Worm (Caenorhabditis elegans) whole organism, L3 larva: ENCODE measurements around the gene DC2.5.

Source experiments
- ceh-16 ChIP-seq: sonication (generic microtip); optimal IDR thresholded peaks from 2 replicates; lab custom pipeline; 2017; ENCODE audit warnings: missing biosample characterization, missing genetic modification characterization
- ceh-9 ChIP-seq: sonication (generic microtip); optimal IDR thresholded peaks from 2 replicates; lab custom pipeline; 2018; ENCODE audit warnings: missing biosample characterization, missing genetic modification characterization
- egl-27 ChIP-seq: sonication (generic microtip); optimal IDR thresholded peaks from 4 replicates; lab custom pipeline; 2017; ENCODE audit warnings: missing biosample characterization, missing genetic modification reagents, missing genetic modification characterization
- egl-5 ChIP-seq: fragments of 150-350 bp; optimal IDR thresholded peaks from 2 replicates; lab custom pipeline; 2017; ENCODE audit warnings: missing biosample characterization, missing genetic modification reagents, missing genetic modification characterization, inconsistent platforms
- elt-1 ChIP-seq: fragments of 150-350 bp; optimal IDR thresholded peaks from 2 replicates; lab custom pipeline; 2014; ENCODE audit warnings: missing biosample characterization, missing genetic modification characterization
- elt-2 ChIP-seq: sonication (generic microtip); optimal IDR thresholded peaks from 2 replicates; lab custom pipeline; 2016; ENCODE audit warnings: missing genetic modification reagents, mild to moderate bottlenecking, missing genetic modification characterization, missing compliant biosample characterization
- eor-1 ChIP-seq, 2 experiments: fragments of 150-350 bp; optimal IDR thresholded peaks; 2 replicates each; lab custom pipeline; 2014 to 2018; ENCODE audit warnings: missing biosample characterization in 2 of 2, missing genetic modification characterization in 2 of 2
- fos-1 ChIP-seq: fragments of 150-350 bp; optimal IDR thresholded peaks from 2 replicates; lab custom pipeline; 2014; ENCODE audit warnings: missing biosample characterization, missing genetic modification characterization
- jun-1 ChIP-seq: fragments of 150-350 bp; optimal IDR thresholded peaks from 2 replicates; lab custom pipeline; 2014; ENCODE audit warnings: missing biosample characterization, missing genetic modification reagents, missing genetic modification characterization
- lsy-12 ChIP-seq: sonication (generic microtip); optimal IDR thresholded peaks from 2 replicates; lab custom pipeline; 2016; ENCODE audit warnings: mild to moderate bottlenecking, missing genetic modification characterization, missing compliant biosample characterization
- mdl-1 ChIP-seq: fragments of 150-350 bp; optimal IDR thresholded peaks from 2 replicates; lab custom pipeline; 2014; ENCODE audit warnings: missing biosample characterization, missing genetic modification characterization
- mml-1 ChIP-seq: fragments of 150-350 bp; sonication (generic microtip); optimal IDR thresholded peaks from 3 replicates; lab custom pipeline; 2014; ENCODE audit warnings: missing biosample characterization, missing genetic modification characterization
- nfya-1 ChIP-seq: sonication (generic microtip); optimal IDR thresholded peaks from 2 replicates; lab custom pipeline; 2017; ENCODE audit warnings: missing genetic modification characterization, mild to moderate bottlenecking, missing compliant biosample characterization, antibody characterized with exemption, moderate library complexity; ENCODE audit not compliant: insufficient read depth
- nhr-11 ChIP-seq: fragments of 150-350 bp; optimal IDR thresholded peaks from 2 replicates; lab custom pipeline; 2014; ENCODE audit warnings: missing biosample characterization, missing genetic modification characterization
- nhr-12 ChIP-seq: fragments of 150-350 bp; optimal IDR thresholded peaks from 2 replicates; lab custom pipeline; 2014; ENCODE audit warnings: missing biosample characterization, missing genetic modification characterization
- nhr-23 ChIP-seq: fragments of 150-350 bp; optimal IDR thresholded peaks from 2 replicates; lab custom pipeline; 2014; ENCODE audit warnings: missing biosample characterization, missing genetic modification reagents, missing genetic modification characterization
- nhr-67 ChIP-seq: fragments of 150-350 bp; optimal IDR thresholded peaks from 2 replicates; lab custom pipeline; 2014; ENCODE audit warnings: missing biosample characterization, missing genetic modification characterization
- nhr-76 ChIP-seq: fragments of 150-350 bp; sonication (generic microtip); optimal IDR thresholded peaks from 5 replicates; lab custom pipeline; 2014; ENCODE audit warnings: missing biosample characterization, missing genetic modification characterization
- nhr-77 ChIP-seq: fragments of 150-350 bp; optimal IDR thresholded peaks from 2 replicates; lab custom pipeline; 2014; ENCODE audit warnings: missing biosample characterization, missing genetic modification characterization
- pha-4 ChIP-seq: fragments of 150-350 bp; optimal IDR thresholded peaks from 2 replicates; lab custom pipeline; 2014; ENCODE audit warnings: missing biosample characterization, missing genetic modification reagents, missing genetic modification characterization
- pqm-1 ChIP-seq: fragments of 150-350 bp; optimal IDR thresholded peaks from 2 replicates; lab custom pipeline; 2017; ENCODE audit warnings: missing biosample characterization, missing genetic modification characterization, inconsistent platforms
- skn-1 ChIP-seq: fragments of 150-350 bp; optimal IDR thresholded peaks from 2 replicates; lab custom pipeline; 2014; ENCODE audit warnings: missing biosample characterization, missing genetic modification characterization
- snpc-4 ChIP-seq: fragments of 150-350 bp; optimal IDR thresholded peaks from 2 replicates; lab custom pipeline; 2014; ENCODE audit warnings: missing biosample characterization, missing genetic modification characterization
- tbx-2 ChIP-seq: sonication (generic microtip); optimal IDR thresholded peaks from 2 replicates; lab custom pipeline; 2016; ENCODE audit warnings: mild to moderate bottlenecking, missing genetic modification characterization, missing compliant biosample characterization
- unc-39 ChIP-seq: sonication (generic microtip); optimal IDR thresholded peaks from 4 replicates; lab custom pipeline; 2017; ENCODE audit warnings: missing biosample characterization, missing genetic modification characterization
- unc-62 ChIP-seq: fragments of 150-350 bp; sonication (generic microtip); optimal IDR thresholded peaks from 4 replicates; lab custom pipeline; 2014; ENCODE audit warnings: missing biosample characterization, missing genetic modification reagents, missing genetic modification characterization
- zag-1 ChIP-seq: fragments of 150-350 bp; optimal IDR thresholded peaks from 2 replicates; lab custom pipeline; 2014; ENCODE audit warnings: missing biosample characterization, missing genetic modification characterization
- ztf-11 ChIP-seq: fragments of 150-350 bp; optimal IDR thresholded peaks from 2 replicates; lab custom pipeline; 2014; ENCODE audit warnings: missing biosample characterization, missing genetic modification characterization

Gene DC2.5

DNA sequence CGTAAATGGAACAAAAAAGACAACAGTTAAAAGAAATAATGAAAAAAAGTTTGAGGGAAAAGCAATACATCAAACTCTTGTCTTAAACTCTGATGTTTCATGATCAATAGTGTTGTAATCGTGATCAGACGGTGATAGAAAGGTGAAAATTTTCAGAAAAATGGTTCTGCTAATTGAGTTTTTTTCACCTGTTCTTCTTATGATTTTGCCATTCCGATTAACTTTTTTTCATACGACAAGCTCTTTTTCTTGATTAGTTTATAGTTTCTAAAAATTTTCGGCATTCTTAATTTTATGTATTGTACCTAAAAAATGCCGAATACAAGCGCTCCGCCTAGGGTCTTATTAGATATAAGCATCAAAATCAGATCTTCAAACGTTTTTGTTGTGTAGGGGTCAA lies 3.1 kb upstream of the DC2.5 start:
- TF ChIP-seq nhr-67 (no peak), nhr-12 (tag; lab: Kevin White, UChicago) (no peak), fos-1 (tag; lab: Kevin White, UChicago) (no peak), ceh-16 (tag; lab: Kevin White, UChicago) (no peak), nhr-77 (tag; lab: Kevin White, UChicago) (no peak), elt-2 (tag; lab: Kevin White, UChicago) (no peak), elt-1 (no peak), lsy-12 (tag; lab: Kevin White, UChicago) (no peak), zag-1 (no peak), mml-1 (tag; lab: Kevin White, UChicago) (no peak), pqm-1 (tag; lab: Kevin White, UChicago) (no peak), unc-62 (GFP tag; lab: Kevin White, UChicago) (no peak), skn-1 (tag; lab: Kevin White, UChicago) (no peak), nhr-76 (tag; lab: Kevin White, UChicago) (no peak), nhr-23 (no peak), ztf-11 (no peak), pha-4 (no peak)
- TF ChIP-seq, all 47 proteins: peak for 0

DNA sequence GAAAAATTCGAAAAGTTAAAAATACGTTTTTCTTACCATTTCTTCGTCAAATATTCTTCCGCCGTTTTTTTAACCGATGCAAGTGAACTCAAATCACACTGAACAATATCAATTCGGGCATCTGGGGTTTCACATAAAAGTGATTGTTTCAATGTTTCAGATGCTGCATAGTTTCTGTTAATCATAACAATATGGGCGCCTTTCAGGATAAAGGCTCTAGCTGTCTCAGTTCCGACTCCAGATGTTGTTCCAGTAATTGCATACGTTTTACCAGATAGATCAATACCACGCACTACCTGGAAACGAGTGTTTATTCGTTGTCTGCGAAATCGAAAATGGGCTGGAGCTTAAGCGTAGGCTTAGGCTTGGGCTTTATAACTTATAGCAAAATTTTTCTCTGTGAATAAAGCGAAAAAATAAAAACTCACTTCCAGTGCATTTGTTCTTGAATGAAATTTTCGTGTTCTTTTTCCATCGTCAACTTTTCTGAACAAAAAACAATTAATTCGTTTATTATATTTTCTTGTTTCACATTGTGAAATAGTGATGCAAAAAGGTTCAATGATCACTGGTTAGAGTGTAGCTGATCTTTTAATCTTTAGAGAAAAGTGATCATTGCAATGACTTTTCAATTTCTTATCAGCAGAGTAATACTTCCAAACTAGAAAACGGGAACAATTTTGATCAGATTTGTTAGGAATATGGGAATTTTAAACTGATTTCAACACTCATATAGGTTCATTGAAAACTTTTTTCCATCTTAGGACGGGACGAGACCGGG lies 1.0 kb downstream of the DC2.5 start:
- TF ChIP-seq pqm-1 (tag; lab: Kevin White, UChicago) (peak; percentile 31), egl-5 (tag; lab: Kevin White, UChicago) (no peak), unc-39 (tag; lab: Kevin White, UChicago) (no peak), elt-2 (tag; lab: Kevin White, UChicago) (peak; percentile 47)

DNA sequence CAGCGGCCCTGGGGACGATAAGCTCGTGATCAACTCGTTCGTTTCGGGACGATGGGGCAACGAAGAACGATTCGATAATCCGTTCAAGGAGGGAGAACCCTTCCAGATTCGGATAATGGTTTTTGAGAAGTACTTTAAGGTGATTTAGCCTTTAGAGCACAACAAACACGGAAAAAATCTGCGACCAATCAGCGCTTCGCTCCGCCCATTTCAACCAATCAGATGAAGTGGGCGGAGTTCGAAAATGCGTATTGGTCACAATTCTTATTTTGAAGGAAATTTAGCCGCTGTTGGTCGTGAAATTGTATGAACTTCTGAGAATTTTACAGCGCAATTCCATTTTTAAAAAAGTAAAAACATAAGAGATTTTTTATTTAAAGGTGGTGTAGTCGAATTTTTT lies 5.8 kb downstream of the DC2.5 start:
- peak; percentile 92 for TF ChIP-seq nfya-1 (tag; lab: Kevin White, UChicago)
- no peak for TF ChIP-seq egl-27 (tag; lab: Kevin White, UChicago)

DNA sequence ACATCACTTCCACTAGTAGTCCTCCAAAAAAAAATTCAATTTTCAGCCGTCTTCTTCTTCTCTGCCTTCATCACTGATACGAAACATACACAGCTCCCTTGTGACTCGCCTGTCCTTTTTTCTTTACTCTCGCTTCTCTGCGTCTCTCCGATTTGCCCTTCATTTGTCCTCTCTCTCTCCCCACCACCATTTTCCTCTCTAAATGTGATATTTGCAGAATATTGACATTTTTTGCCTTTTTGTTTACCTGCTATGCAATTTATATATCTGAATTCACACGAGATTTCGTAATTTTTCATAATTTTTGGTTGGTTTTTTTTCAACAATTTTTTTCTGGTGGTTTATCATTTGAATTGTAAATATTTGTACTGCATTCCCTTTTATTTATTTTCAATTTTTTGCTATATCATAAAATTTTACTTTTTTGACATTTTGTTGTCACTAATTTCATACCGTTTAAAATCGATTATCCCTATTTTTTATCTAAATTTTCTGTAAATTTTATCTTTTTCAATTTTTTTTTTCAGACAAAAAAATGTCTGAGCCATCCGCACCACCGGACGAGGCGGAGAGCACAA lies 8.6 kb downstream of the DC2.5 start, which contains the start of gene lec-12:
lec-12 (plus strand) TSS at position 528 of the 578 bp plus-strand sequence.
- TF ChIP-seq jun-1 (tag; lab: Kevin White, UChicago): peak; percentile 22
- TF ChIP-seq eor-1 (tag; optimal IDR thresholded peaks at IDR 0.05; lab: Kevin White, UChicago): no peak
- peak; percentile 13 for TF ChIP-seq elt-2 (tag; lab: Kevin White, UChicago)
- peak; percentile 95 for TF ChIP-seq pha-4
- TF ChIP-seq nfya-1 (tag; lab: Kevin White, UChicago): peak; percentile 33
- TF ChIP-seq ztf-11: no peak
- peak; percentile 23 for TF ChIP-seq pqm-1 (tag; lab: Kevin White, UChicago)

DNA sequence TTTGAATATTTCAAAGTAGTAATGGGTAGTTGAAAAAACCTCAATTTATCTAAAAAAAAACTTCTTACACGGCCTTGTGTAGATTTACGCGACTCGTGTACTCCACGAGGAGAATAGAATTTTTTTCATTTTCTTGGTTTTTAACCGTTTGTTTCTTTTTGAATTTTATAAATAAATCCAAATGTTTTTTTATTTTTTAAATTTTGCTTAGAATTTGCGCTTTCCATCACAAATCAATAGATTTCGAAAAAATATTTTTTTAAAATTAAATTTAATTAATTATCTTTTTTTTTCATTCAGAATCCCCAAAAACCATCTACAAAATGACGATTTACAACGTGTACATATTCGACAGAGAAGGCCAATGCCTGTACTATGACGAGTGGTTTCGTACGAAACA lies 11.3 kb downstream of the DC2.5 start, which contains the start of gene trpp-1:
trpp-1 (plus strand) TSS at position 301 of the 400 bp plus-strand sequence.
- no peak for TF ChIP-seq pha-4
- TF ChIP-seq mml-1 (tag; lab: Kevin White, UChicago): no peak
- no peak for TF ChIP-seq tbx-2

DNA sequence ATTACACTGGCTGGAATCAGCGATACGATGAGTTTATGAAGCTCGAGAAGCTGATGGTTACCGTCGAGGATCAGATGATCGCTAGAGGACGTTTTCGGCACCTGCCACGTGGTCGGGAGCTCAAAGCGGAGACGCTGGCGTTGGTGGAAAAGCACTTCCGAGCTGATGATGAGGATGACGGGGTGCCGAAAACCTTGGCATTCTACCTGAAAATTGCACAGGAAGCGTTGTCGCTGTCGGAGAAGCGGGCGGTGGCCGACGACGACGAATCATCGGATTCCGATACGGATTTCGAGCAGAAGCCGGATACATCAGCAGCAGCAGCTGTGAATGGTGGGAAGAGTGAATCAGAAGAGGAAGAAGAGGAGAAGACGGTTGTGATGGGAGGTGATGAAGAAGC lies 17.8 kb downstream of the DC2.5 start:
- TF ChIP-seq snpc-4 (tag; lab: Kevin White, UChicago) (no peak), ceh-9 (no peak)
- TF ChIP-seq, all 47 proteins: peak for 0

DNA sequence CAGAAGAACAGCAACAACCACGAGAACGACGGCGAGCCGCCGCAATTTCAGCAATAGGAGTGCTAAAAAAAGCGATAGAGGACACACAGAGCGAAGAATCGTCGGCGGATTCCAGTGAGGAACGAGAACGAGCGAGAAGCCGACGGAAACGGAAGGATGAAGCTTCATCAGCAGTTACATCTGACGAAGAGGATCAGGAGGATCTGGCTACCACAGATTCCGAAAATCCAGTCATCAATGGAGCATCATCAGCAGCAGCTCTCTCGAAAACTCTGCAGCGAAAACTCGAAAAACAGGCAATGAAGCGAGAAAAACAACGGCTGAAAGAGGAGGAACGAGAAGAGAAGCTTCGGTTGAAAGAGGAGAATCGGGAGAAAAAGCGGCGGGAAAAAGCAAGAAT lies 23.2 kb downstream of the DC2.5 start:
- no peak for TF ChIP-seq zag-1
- TF ChIP-seq mdl-1 (tag; lab: Kevin White, UChicago): no peak
- TF ChIP-seq nhr-11 (tag; lab: Kevin White, UChicago): no peak
- TF ChIP-seq nhr-23: no peak
- TF ChIP-seq fos-1 (tag; lab: Kevin White, UChicago): no peak
